Worm (Caenorhabditis elegans): Measurements from ENCODE around the gene cal-4.

DNA sequence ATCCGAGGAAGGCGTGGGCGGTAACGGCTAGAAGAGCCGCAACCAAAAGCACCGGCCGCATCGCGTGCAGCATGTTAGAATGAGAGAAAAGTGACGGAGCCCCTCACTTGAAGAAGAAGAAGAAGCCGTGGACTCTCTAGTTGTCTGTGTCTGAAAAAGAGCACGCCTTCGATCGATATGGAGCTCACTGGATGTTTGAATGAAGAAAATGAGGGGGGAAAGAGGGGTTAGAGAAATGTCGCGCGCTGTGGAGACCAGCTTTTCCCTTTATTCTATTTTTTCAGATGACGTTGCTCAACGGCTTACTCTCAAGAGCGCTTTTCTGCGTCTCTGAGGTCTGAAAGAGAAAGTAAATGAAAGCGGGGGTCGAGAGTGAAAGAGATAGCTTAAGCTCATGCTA, 39.5 kb upstream of the cal-4 start, which contains the start of gene egl-21:
- TF ChIP-seq B0310.2 (tag; optimal IDR thresholded peaks at IDR 0.05) (no peak), ama-1 (optimal IDR thresholded peaks at IDR 0.05) (no peak), tbx-37 (GFP tag; conservative IDR thresholded peaks at IDR 0.05) (no peak), F13C5.2 (tag; optimal IDR thresholded peaks at IDR 0.05) (no peak), hnd-1 (tag; optimal IDR thresholded peaks at IDR 0.05) (no peak), flt-1 (GFP tag; IDR thresholded peaks at IDR 0.05) (no peak), tbx-11 (GFP tag; IDR thresholded peaks at IDR 0.05) (peak; percentile 36; the same call in 1 of the 2 replicates)
